Fruit fly (Drosophila melanogaster) whole organism, embryonic: ENCODE measurements around the gene Nin.

Source experiments
- Abd-B ChIP-seq: fragments of 200-800 bp; sonication (Bioruptor generic); optimal IDR thresholded peaks from 2 replicates; lab custom pipeline; 2018; ENCODE audit warnings: missing biosample characterization, mild to moderate bottlenecking, missing genetic modification characterization, moderate library complexity
- Aef1 ChIP-seq: fragments of 200-800 bp; sonication (Bioruptor generic); IDR thresholded peaks from 3 replicates; pipeline ENCODE4 v1.3.6; 2022; ENCODE audit warnings: missing biosample characterization, missing genetic modification characterization
- CG11696 ChIP-seq: fragments of 200-800 bp; sonication (Bioruptor generic); IDR thresholded peaks from 2 replicates; pipeline ENCODE4 v1.3.6; 2022; ENCODE audit warnings: missing biosample characterization, missing genetic modification characterization
- CG14050 ChIP-seq: fragments of 200-800 bp; sonication (Bioruptor generic); IDR thresholded peaks from 3 replicates; pipeline ENCODE4 v1.3.6; 2022; ENCODE audit warnings: missing biosample characterization, missing genetic modification characterization
- CG15269 ChIP-seq: fragments of 200-800 bp; sonication (Bioruptor generic); optimal IDR thresholded peaks from 2 replicates; lab custom pipeline; 2018; ENCODE audit warnings: missing biosample characterization, mild to moderate bottlenecking, missing genetic modification characterization, moderate library complexity
- CG1529 ChIP-seq: fragments of 200-800 bp; sonication (Bioruptor generic); optimal IDR thresholded peaks from 3 replicates; lab custom pipeline; 2018; ENCODE audit warnings: missing biosample characterization, missing genetic modification characterization
- CG17359 ChIP-seq: fragments of 200-800 bp; sonication (Bioruptor generic); optimal IDR thresholded peaks from 3 replicates; lab custom pipeline; 2018; ENCODE audit warnings: missing biosample characterization, mild to moderate bottlenecking, missing genetic modification characterization, moderate library complexity
- CG17568 ChIP-seq: fragments of 200-800 bp; sonication (Bioruptor generic); optimal IDR thresholded peaks from 2 replicates; lab custom pipeline; 2018; ENCODE audit warnings: missing biosample characterization, mild to moderate bottlenecking, missing genetic modification characterization, moderate library complexity
- CG1792 ChIP-seq: fragments of 200-800 bp; sonication (Bioruptor generic); optimal IDR thresholded peaks from 2 replicates; lab custom pipeline; 2016; ENCODE audit warnings: missing biosample characterization, missing genetic modification characterization
- CG1832 ChIP-seq: fragments of 200-800 bp; sonication (Bioruptor generic); optimal IDR thresholded peaks from 2 replicates; lab custom pipeline; 2017; ENCODE audit warnings: missing biosample characterization, mild to moderate bottlenecking, missing genetic modification characterization, inconsistent platforms
- CG33557 ChIP-seq: fragments of 200-800 bp; sonication (Bioruptor generic); optimal IDR thresholded peaks from 2 replicates; lab custom pipeline; 2019; ENCODE audit warnings: missing biosample characterization, mild to moderate bottlenecking, missing genetic modification characterization, moderate library complexity
- CG43689 ChIP-seq: fragments of 200-800 bp; sonication (Bioruptor generic); IDR thresholded peaks from 2 replicates; pipeline ENCODE4 v1.3.6; 2022; ENCODE audit warnings: missing biosample characterization, missing genetic modification characterization
- CG4730 ChIP-seq: fragments of 200-800 bp; sonication (Bioruptor generic); IDR thresholded peaks from 2 replicates; pipeline ENCODE4 v1.3.6; 2022; ENCODE audit warnings: missing biosample characterization, missing genetic modification characterization
- CG6272 ChIP-seq: fragments of 200-800 bp; sonication (Bioruptor generic); IDR thresholded peaks from 2 replicates; pipeline ENCODE4 v1.3.6; 2022; ENCODE audit warnings: missing biosample characterization, missing genetic modification characterization
- CG7839 ChIP-seq: fragments of 200-800 bp; sonication (Bioruptor generic); optimal IDR thresholded peaks from 3 replicates; lab custom pipeline; 2018; ENCODE audit warnings: missing biosample characterization, mild to moderate bottlenecking, missing genetic modification characterization, moderate library complexity
- CG8281 ChIP-seq: fragments of 200-800 bp; sonication (Bioruptor generic); optimal IDR thresholded peaks from 2 replicates; lab custom pipeline; 2018; ENCODE audit warnings: missing biosample characterization, mild to moderate bottlenecking, missing genetic modification characterization, moderate library complexity
- CG8290 ChIP-seq, 3 experiments: fragments of 200-800 bp; sonication (Bioruptor generic); optimal IDR thresholded peaks; 2 replicates each; lab custom pipeline; 2016 to 2019; ENCODE audit warnings: missing biosample characterization in 3 of 3, missing genetic modification characterization in 3 of 3, mild to moderate bottlenecking in 2 of 3, moderate library complexity in 1 of 3
- Dip2 ChIP-seq: fragments of 200-800 bp; sonication (Bioruptor generic); IDR thresholded peaks from 2 replicates; pipeline ENCODE4 v1.3.6; 2022; ENCODE audit warnings: missing biosample characterization, missing genetic modification characterization
- Drgx ChIP-seq: fragments of 200-800 bp; sonication (Bioruptor generic); IDR thresholded peaks from 2 replicates; pipeline ENCODE4 v1.3.6; 2022; ENCODE audit warnings: missing biosample characterization, missing genetic modification characterization
- E2f1 ChIP-seq: fragments of 200-800 bp; sonication (Bioruptor generic); IDR thresholded peaks from 2 replicates; pipeline ENCODE4 v1.3.6; 2022; ENCODE audit warnings: missing biosample characterization, missing genetic modification characterization
- HmgD ChIP-seq: fragments of 200-800 bp; sonication (Bioruptor generic); optimal IDR thresholded peaks from 3 replicates; lab custom pipeline; 2016; ENCODE audit warnings: missing biosample characterization, missing genetic modification characterization
- Jarid2 ChIP-seq: fragments of 200-800 bp; sonication (Bioruptor generic); optimal IDR thresholded peaks from 3 replicates; lab custom pipeline; 2017; ENCODE audit warnings: mild to moderate bottlenecking, missing biosample characterization, missing genetic modification reagents, missing genetic modification characterization
- Lpt ChIP-seq: fragments of >200 bp; optimal IDR thresholded peaks from 2 replicates; lab custom pipeline; 2018; ENCODE audit warnings: missing biosample characterization, missing genetic modification characterization
- NC2β ChIP-seq: fragments of 200-800 bp; sonication (Bioruptor generic); optimal IDR thresholded peaks from 2 replicates; lab custom pipeline; 2016; ENCODE audit warnings: missing biosample characterization, missing genetic modification characterization
- NFAT ChIP-seq: fragments of 200-800 bp; sonication (Bioruptor generic); IDR thresholded peaks from 2 replicates; pipeline ENCODE4 v1.3.6; 2022; ENCODE audit warnings: missing biosample characterization, missing genetic modification characterization
- Nf-YC ChIP-seq: fragments of 200-800 bp; optimal IDR thresholded peaks from 3 replicates; lab custom pipeline; 2019; ENCODE audit warnings: missing biosample characterization, mild to moderate bottlenecking, missing genetic modification characterization, moderate library complexity
- Pdp1 ChIP-seq, 2 experiments: fragments of 200-800 bp; sonication (Bioruptor generic); optimal IDR thresholded peaks; 3 replicates each; lab custom pipeline; 2016; ENCODE audit warnings: missing biosample characterization in 2 of 2, missing genetic modification characterization in 2 of 2, mild to moderate bottlenecking in 1 of 2, moderate library complexity in 1 of 2
- Rfx ChIP-seq: fragments of 200-800 bp; sonication (Bioruptor generic); IDR thresholded peaks from 2 replicates; pipeline ENCODE4 v1.3.6; 2022; ENCODE audit warnings: missing biosample characterization, missing genetic modification characterization
- Sox100B ChIP-seq: fragments of 200-800 bp; sonication (Bioruptor generic); optimal IDR thresholded peaks from 3 replicates; lab custom pipeline; 2018; ENCODE audit warnings: missing biosample characterization, mild to moderate bottlenecking, missing genetic modification characterization
- Tbp ChIP-seq: fragments of >200 bp; optimal IDR thresholded peaks from 2 replicates; lab custom pipeline; 2018; ENCODE audit warnings: missing biosample characterization, missing genetic modification characterization
- Xbp1 ChIP-seq: fragments of 200-800 bp; sonication (Bioruptor generic); optimal IDR thresholded peaks from 3 replicates; lab custom pipeline; 2016; ENCODE audit warnings: missing biosample characterization, mild to moderate bottlenecking, missing genetic modification characterization
- ara ChIP-seq: fragments of 200-800 bp; sonication (Bioruptor generic); IDR thresholded peaks from 2 replicates; pipeline ENCODE4 v1.3.6; 2022; ENCODE audit warnings: missing biosample characterization, missing genetic modification characterization
- az2 ChIP-seq: fragments of 200-800 bp; sonication (Bioruptor generic); optimal IDR thresholded peaks from 3 replicates; lab custom pipeline; 2016; ENCODE audit warnings: missing biosample characterization, missing genetic modification characterization
- bbx ChIP-seq: fragments of 200-800 bp; sonication (Bioruptor generic); IDR thresholded peaks from 2 replicates; pipeline ENCODE4 v1.3.6; 2022; ENCODE audit warnings: missing biosample characterization, missing genetic modification characterization; ENCODE audit not compliant: partially characterized antibody
- bigmax ChIP-seq: fragments of 200-800 bp; sonication (Bioruptor generic); optimal IDR thresholded peaks from 2 replicates; lab custom pipeline; 2018; ENCODE audit warnings: missing biosample characterization, mild to moderate bottlenecking, missing genetic modification characterization
- dati ChIP-seq: fragments of 200-800 bp; sonication (Bioruptor generic); IDR thresholded peaks from 2 replicates; pipeline ENCODE4 v1.3.6; 2022; ENCODE audit warnings: missing biosample characterization, missing genetic modification characterization
- esg ChIP-seq: fragments of 200-800 bp; sonication (Bioruptor generic); conservative IDR thresholded peaks from 2 replicates; pipeline ENCODE4 v1.3.6; 2022; ENCODE audit warnings: missing biosample characterization, missing genetic modification characterization
- eve ChIP-seq, 2 experiments: fragments of >200 bp; optimal IDR thresholded peaks; 2 replicates each; lab custom pipeline; 2017; ENCODE audit warnings: missing biosample characterization in 2 of 2, missing genetic modification characterization in 2 of 2
- fd64A ChIP-seq: fragments of 200-800 bp; sonication (Bioruptor generic); optimal IDR thresholded peaks from 3 replicates; lab custom pipeline; 2018; ENCODE audit warnings: missing biosample characterization, mild to moderate bottlenecking, missing genetic modification characterization
- fu2 ChIP-seq: fragments of 200-800 bp; sonication (Bioruptor generic); optimal IDR thresholded peaks from 2 replicates; lab custom pipeline; 2016; ENCODE audit warnings: missing biosample characterization, missing genetic modification characterization
- jumu ChIP-seq: fragments of 200-800 bp; sonication (Bioruptor generic); optimal IDR thresholded peaks from 3 replicates; lab custom pipeline; 2016; ENCODE audit warnings: missing biosample characterization, missing genetic modification characterization
- kay ChIP-seq: fragments of 200-800 bp; sonication (Bioruptor generic); optimal IDR thresholded peaks from 2 replicates; lab custom pipeline; 2016; ENCODE audit warnings: missing biosample characterization, missing genetic modification characterization
- lbe ChIP-seq: fragments of 200-800 bp; sonication (Bioruptor generic); optimal IDR thresholded peaks from 2 replicates; lab custom pipeline; 2016; ENCODE audit warnings: missing biosample characterization, mild to moderate bottlenecking, missing genetic modification characterization
- nerfin-2 ChIP-seq: fragments of 200-800 bp; sonication (Bioruptor generic); IDR thresholded peaks from 2 replicates; pipeline ENCODE4 v1.3.6; 2022; ENCODE audit warnings: missing biosample characterization, missing genetic modification characterization; ENCODE audit not compliant: partially characterized antibody
- pnt ChIP-seq: fragments of 200-800 bp; sonication (Bioruptor generic); optimal IDR thresholded peaks from 3 replicates; lab custom pipeline; 2016; ENCODE audit warnings: missing biosample characterization, missing genetic modification characterization
- prd ChIP-seq, 3 experiments: fragments of >200 bp in 2 of 3; fragments of 200-800 bp in 1 of 3; sonication (Bioruptor generic) in 1 of 3; optimal IDR thresholded peaks in 2 of 3; IDR thresholded peaks in 1 of 3; 2 replicates in 2 of 3; 3 replicates in 1 of 3; pipeline versions ENCODE4 v1.3.6 to Lab custom; 2017 to 2022; ENCODE audit warnings: missing biosample characterization in 1 of 3, missing genetic modification characterization in 1 of 3
- salm ChIP-seq: fragments of 200-800 bp; sonication (Bioruptor generic); optimal IDR thresholded peaks from 2 replicates; lab custom pipeline; 2018; ENCODE audit warnings: missing biosample characterization, mild to moderate bottlenecking, missing genetic modification characterization
- sens ChIP-seq: fragments of 200-800 bp; sonication (Bioruptor generic); peaks from one replicate; lab custom pipeline; 2016; ENCODE audit warnings: missing biosample characterization, missing genetic modification characterization
- sima ChIP-seq: fragments of 200-800 bp; sonication (Bioruptor generic); optimal IDR thresholded peaks from 2 replicates; lab custom pipeline; 2016; ENCODE audit warnings: missing biosample characterization, missing genetic modification characterization
- sqz ChIP-seq: fragments of 200-800 bp; sonication (Bioruptor generic); optimal IDR thresholded peaks from 3 replicates; lab custom pipeline; 2018; ENCODE audit warnings: missing biosample characterization, mild to moderate bottlenecking, missing genetic modification characterization
- tx ChIP-seq: fragments of 200-800 bp; sonication (Bioruptor generic); optimal IDR thresholded peaks from 2 replicates; lab custom pipeline; 2016; ENCODE audit warnings: missing biosample characterization, missing genetic modification characterization

Gene Nin

dm6 chr2L:5296672-5297288 is 18.4 kb upstream of the Nin start (continued):
- TF ChIP-seq Abd-B (GFP tag; lab: Kevin White, UChicago) = no peak
- TF ChIP-seq fd64A (GFP tag; lab: Kevin White, UChicago) = no peak
- no peak for TF ChIP-seq CG33557 (GFP tag; lab: Kevin White, UChicago)
- no peak for TF ChIP-seq Xbp1 (GFP tag; lab: Kevin White, UChicago)
- no peak for TF ChIP-seq Rfx (GFP tag; lab: Robert Waterston, UW)
- no peak for TF ChIP-seq CG17359 (tag; lab: Kevin White, UChicago)
- TF ChIP-seq Dip2 (GFP tag; lab: Robert Waterston, UW) = no peak
- TF ChIP-seq Jarid2 (GFP tag; lab: Kevin White, UChicago) = no peak
- no peak for TF ChIP-seq Aef1 (GFP tag; lab: Robert Waterston, UW)
- TF ChIP-seq sqz = no peak
- peak; percentile 40 for TF ChIP-seq CG1529 (GFP tag; lab: Kevin White, UChicago)
- TF ChIP-seq eve (GFP tag; optimal IDR thresholded peaks at IDR 0.05; lab: Kevin White, UChicago) = no peak
- no peak for TF ChIP-seq NC2β (GFP tag; lab: Kevin White, UChicago)
- TF ChIP-seq CG1832 (GFP tag; lab: Kevin White, UChicago) = no peak
- TF ChIP-seq CG6272 = no peak
- TF ChIP-seq Pdp1 (GFP tag; optimal IDR thresholded peaks at IDR 0.05; lab: Kevin White, UChicago) = no peak
- TF ChIP-seq salm (tag; lab: Kevin White, UChicago) = no peak
- TF ChIP-seq bbx (GFP tag; lab: Robert Waterston, UW) = no peak
- TF ChIP-seq CG15269 (tag; lab: Kevin White, UChicago) = no peak
- no peak for TF ChIP-seq nerfin-2
- TF ChIP-seq ara = no peak
- no peak for TF ChIP-seq prd (optimal IDR thresholded peaks at IDR 0.05; lab: Kevin White, UChicago)
- no peak for TF ChIP-seq prd (GFP tag; IDR thresholded peaks at IDR 0.05; lab: Robert Waterston, UW)
- no peak for TF ChIP-seq CG8281 (tag; lab: Kevin White, UChicago)
- no peak for TF ChIP-seq fu2
- TF ChIP-seq esg = no peak
- no peak for TF ChIP-seq HmgD (GFP tag; lab: Kevin White, UChicago)
- no peak for TF ChIP-seq CG1792 (GFP tag; lab: Kevin White, UChicago)
- no peak for TF ChIP-seq bigmax (GFP tag; lab: Kevin White, UChicago)
- TF ChIP-seq CG11696 (GFP tag; lab: Robert Waterston, UW) = no peak
- no peak for TF ChIP-seq E2f1 (GFP tag; lab: Robert Waterston, UW)
- no peak for TF ChIP-seq lbe
- no peak for TF ChIP-seq Tbp (GFP tag; lab: Kevin White, UChicago)
- no peak for TF ChIP-seq CG4730
- TF ChIP-seq sima (GFP tag; lab: Kevin White, UChicago) = no peak
- no peak for TF ChIP-seq tx
- TF ChIP-seq CG43689 (GFP tag; lab: Robert Waterston, UW) = no peak
- TF ChIP-seq pnt (GFP tag; lab: Kevin White, UChicago) = no peak
- no peak for TF ChIP-seq sens
- no peak for TF ChIP-seq CG17568
- peak; percentile 39 for TF ChIP-seq CG7839 (tag; lab: Kevin White, UChicago)
- TF ChIP-seq az2 = peak; percentile 50
- no peak for TF ChIP-seq Nf-YC (tag; lab: Kevin White, UChicago)
- no peak for TF ChIP-seq NFAT (GFP tag; lab: Robert Waterston, UW)
- peak; percentile 77 for TF ChIP-seq kay (GFP tag; lab: Kevin White, UChicago)
- no peak for TF ChIP-seq Drgx (GFP tag; lab: Robert Waterston, UW)
- TF ChIP-seq CG8290 (GFP tag; optimal IDR thresholded peaks at IDR 0.05; lab: Kevin White, UChicago) = no peak
- no peak for TF ChIP-seq CG8290 (tag; optimal IDR thresholded peaks at IDR 0.05; lab: Kevin White, UChicago)
- peak; percentile 11 for TF ChIP-seq Sox100B (GFP tag; lab: Kevin White, UChicago)
- no peak for TF ChIP-seq CG14050
- TF ChIP-seq jumu (GFP tag; lab: Kevin White, UChicago) = no peak
- no peak for TF ChIP-seq Lpt (GFP tag; lab: Kevin White, UChicago)
- TF ChIP-seq dati (GFP tag; lab: Robert Waterston, UW) = no peak
